Fruit fly (Drosophila melanogaster) Kc167 (cell line): Measurements from ENCODE around the gene 14-3-3epsilon.

Experiments used
- Myc ChIP-seq: fragments of >200 bp; optimal IDR thresholded peaks from 2 replicates; lab custom pipeline; 2017; ENCODE audit warnings: missing external identifiers
- Sin3A ChIP-seq: fragments of >200 bp; optimal IDR thresholded peaks from 2 replicates; lab custom pipeline; 2018; ENCODE audit warnings: missing external identifiers
- h ChIP-seq: fragments of >200 bp; optimal IDR thresholded peaks from 3 replicates; lab custom pipeline; 2018; ENCODE audit warnings: missing external identifiers
- insv ChIP-seq: fragments of >200 bp; optimal IDR thresholded peaks from 3 replicates; lab custom pipeline; 2018; ENCODE audit warnings: missing external identifiers
- psq ChIP-seq: fragments of >200 bp; optimal IDR thresholded peaks from 2 replicates; lab custom pipeline; 2017; ENCODE audit warnings: missing external identifiers
- ttk ChIP-seq: sonication (Bioruptor generic); optimal IDR thresholded peaks from 2 replicates; lab custom pipeline; 2017; ENCODE audit warnings: missing external identifiers

Gene 14-3-3epsilon

DNA sequence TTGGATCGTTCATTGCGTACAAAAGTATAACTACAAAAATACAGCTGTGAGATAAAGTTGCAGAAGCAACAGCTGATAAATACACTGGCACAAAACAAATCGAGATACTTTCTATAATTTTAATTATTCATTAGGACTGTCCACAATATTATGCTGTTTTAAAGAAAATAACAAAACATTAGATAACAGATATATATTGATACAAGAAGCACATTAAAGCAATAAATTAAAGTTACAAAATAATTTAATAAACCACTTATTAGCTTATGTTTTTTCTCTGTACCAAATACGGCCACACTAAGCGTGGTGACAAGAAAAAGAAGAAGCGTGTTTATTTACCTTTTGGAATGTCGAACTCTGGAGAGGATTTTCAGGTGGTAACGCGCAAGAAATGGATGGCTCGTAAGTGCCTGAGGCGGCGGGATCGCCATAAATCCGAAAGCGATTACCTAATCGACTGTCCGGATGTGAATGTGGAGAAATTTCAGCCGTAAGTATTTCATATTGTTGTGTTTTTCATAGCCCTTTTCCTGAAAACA lies 22.1 kb upstream of the 14-3-3epsilon start, which contains the start of the genes CG7988 and CG7183:
Gene CG7988, plus strand, starts transcription at position 316 of the 539 bp plus-strand sequence.
Gene CG7183, minus strand, starts transcription at position 489 of the 539 bp plus-strand sequence.
- no peak for TF ChIP-seq psq (lab: Kevin White, UChicago)
- no peak for TF ChIP-seq h (lab: Kevin White, UChicago)

DNA sequence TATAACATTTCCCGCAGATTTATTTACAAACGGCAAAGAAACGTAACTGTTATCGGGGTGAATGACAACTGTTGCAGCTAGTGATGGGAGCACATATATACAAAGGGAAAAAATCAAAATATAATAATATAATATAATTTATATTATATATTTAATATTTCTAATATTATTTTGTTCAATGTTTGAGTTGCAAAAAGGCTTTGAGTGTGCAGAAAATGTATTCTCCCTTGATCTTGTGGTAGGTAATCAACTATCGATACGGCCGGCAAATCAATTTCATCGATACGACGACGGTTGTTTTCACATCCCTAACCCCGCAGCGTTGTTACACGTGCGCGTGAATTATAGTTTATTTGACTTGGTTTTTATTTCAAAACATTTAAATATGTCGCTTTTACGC lies 18.9 kb upstream of the 14-3-3epsilon start, which contains the start of the genes mTerf5 and Non3:
Gene mTerf5, minus strand, starts transcription at position 249 of the 400 bp plus-strand sequence.
Gene Non3, plus strand, starts transcription at position 289 of the 400 bp plus-strand sequence.
- TF ChIP-seq h (lab: Kevin White, UChicago) (no peak), ttk (lab: Kevin White, UChicago) (no peak), Myc (lab: Kevin White, UChicago) (no peak), insv (lab: Kevin White, UChicago) (no peak), psq (lab: Kevin White, UChicago) (no peak), Sin3A (lab: Kevin White, UChicago) (no peak)

DNA sequence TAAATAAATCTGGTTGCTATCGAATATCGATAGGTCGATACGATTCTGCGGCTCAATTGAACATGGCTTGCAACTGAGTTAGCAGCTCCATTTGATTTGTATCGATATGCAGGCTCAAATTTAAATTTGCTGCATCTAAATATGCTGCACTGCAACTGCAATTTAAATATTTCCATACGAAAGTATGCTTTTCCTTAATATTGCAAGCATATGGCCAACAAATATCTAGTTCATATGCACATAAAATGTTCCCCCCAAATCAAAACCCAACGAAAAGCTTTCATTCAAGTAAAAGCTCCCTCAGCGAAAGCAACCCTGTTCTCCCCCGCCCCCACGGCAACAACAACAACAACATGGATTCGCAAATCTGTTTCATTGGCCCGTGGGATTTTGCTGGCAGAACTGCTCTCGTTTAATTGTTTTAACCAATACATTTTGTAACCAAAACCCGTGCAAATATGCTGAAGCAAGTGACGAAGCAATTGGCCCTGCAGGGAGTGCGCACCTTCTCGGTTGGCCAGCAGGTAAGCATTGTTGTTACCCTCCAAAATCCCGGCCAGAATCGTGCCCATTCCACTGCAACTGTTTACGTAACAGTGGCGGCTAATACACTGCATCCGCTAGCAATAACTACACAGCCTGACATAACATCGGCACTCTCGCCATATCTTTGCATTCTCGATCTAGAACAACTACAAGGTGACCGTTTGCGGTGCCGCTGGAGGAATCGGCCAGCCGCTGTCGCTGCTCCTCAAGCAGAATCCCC lies 16.1 kb upstream of the 14-3-3epsilon start, which contains the start of the genes CG7168 and Mdh2:
Gene CG7168, minus strand, starts transcription at position 40 of the 766 bp plus-strand sequence.
Gene Mdh2, plus strand, starts transcription at position 354 of the 766 bp plus-strand sequence.
- no peak for TF ChIP-seq h (lab: Kevin White, UChicago)
- no peak for TF ChIP-seq psq (lab: Kevin White, UChicago)
- no peak for TF ChIP-seq insv (lab: Kevin White, UChicago)
- TF ChIP-seq Sin3A (lab: Kevin White, UChicago) = no peak
- TF ChIP-seq ttk (lab: Kevin White, UChicago) = no peak
- no peak for TF ChIP-seq Myc (lab: Kevin White, UChicago)

DNA sequence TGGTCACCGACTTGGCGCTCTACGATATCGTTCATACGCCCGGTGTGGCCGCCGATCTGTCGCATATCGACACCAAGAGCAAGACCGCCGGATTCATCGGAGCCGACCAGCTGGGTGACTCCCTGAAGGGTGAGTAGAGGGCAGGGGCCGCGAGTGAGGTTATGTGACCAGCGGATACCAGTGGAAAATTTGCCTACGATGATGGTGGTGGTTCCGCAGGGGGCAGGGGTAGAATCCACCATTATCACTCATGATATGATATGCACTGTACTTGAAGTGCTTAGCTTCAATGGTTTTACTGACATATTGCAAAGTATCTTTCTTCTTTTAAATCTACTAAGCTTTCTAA lies 15.5 kb upstream of the 14-3-3epsilon start:
- TF ChIP-seq h (lab: Kevin White, UChicago) = no peak
- TF ChIP-seq Sin3A (lab: Kevin White, UChicago) = no peak
- no peak for TF ChIP-seq psq (lab: Kevin White, UChicago)
- TF ChIP-seq Myc (lab: Kevin White, UChicago) = no peak
- TF ChIP-seq insv (lab: Kevin White, UChicago) = no peak
- TF ChIP-seq ttk (lab: Kevin White, UChicago) = no peak

DNA sequence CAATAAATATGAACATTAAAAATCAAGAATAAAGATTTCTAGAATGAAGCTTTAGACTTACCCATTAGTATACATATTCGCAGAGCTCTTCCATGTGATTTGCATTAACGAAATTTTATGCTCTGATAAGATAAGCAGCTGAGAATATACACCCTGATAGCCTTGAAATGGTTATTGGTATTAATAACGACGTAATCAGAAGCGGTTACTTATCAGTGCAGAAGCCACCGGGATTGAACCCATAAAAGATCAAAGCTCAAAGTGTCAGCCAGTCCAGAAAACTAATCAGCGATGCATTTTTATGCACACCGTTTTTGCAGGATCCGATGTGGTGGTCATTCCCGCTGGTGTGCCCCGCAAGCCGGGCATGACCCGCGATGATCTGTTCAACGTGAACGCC lies 14.9 kb upstream of the 14-3-3epsilon start:
- TF ChIP-seq insv (lab: Kevin White, UChicago) = no peak
- TF ChIP-seq Myc (lab: Kevin White, UChicago) = no peak
- TF ChIP-seq h (lab: Kevin White, UChicago) = no peak
- no peak for TF ChIP-seq Sin3A (lab: Kevin White, UChicago)
- TF ChIP-seq psq (lab: Kevin White, UChicago) = no peak
- TF ChIP-seq ttk (lab: Kevin White, UChicago) = no peak

DNA sequence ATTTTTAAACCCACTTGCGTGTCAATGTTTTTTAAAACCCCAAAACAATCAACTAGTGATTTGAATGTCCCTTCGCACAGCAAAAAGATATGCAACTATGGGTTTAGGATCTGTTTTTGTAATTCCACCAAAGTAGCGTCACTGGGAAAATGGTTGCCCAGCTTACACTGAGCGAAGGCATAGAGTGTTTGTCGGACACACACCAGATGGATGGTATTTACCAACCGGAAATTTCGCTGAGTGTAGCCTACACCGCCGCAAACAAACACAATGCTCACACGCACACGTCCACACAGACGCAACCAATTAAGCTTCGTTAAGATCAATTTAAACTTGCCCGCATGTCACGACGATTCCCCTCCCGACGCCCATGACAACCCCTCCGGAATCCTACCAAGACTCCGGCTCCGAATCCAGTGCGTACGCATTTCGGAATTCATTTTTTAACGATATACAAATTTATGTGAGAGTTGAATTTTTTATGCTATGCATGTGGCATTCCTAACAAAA lies 13.6 kb upstream of the 14-3-3epsilon start:
- TF ChIP-seq Sin3A (lab: Kevin White, UChicago) = no peak
- TF ChIP-seq h (lab: Kevin White, UChicago) = no peak
- no peak for TF ChIP-seq psq (lab: Kevin White, UChicago)
- no peak for TF ChIP-seq ttk (lab: Kevin White, UChicago)
- no peak for TF ChIP-seq Myc (lab: Kevin White, UChicago)
- no peak for TF ChIP-seq insv (lab: Kevin White, UChicago)

DNA sequence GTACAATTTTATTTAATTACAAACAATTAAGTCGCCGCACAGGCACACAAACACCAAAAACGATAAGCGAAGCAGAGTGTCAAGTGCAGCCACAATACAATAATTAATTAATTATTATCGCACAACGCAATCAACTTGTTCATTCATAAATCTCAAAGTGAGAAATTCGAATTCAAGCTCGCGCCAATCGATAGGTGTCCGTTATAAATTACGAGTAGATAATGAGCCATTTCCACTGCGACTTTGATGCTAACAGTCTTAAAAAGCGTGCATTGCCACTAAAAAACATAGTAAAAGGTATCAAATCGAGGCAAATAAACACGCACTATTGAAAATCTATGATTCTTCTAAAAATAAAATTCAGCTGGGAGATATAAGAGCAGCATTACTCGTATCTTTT lies 12.1 kb upstream of the 14-3-3epsilon start:
- TF ChIP-seq Sin3A (lab: Kevin White, UChicago) (no peak), Myc (lab: Kevin White, UChicago) (no peak), ttk (lab: Kevin White, UChicago) (no peak), psq (lab: Kevin White, UChicago) (no peak), h (lab: Kevin White, UChicago) (no peak), insv (lab: Kevin White, UChicago) (no peak)

DNA sequence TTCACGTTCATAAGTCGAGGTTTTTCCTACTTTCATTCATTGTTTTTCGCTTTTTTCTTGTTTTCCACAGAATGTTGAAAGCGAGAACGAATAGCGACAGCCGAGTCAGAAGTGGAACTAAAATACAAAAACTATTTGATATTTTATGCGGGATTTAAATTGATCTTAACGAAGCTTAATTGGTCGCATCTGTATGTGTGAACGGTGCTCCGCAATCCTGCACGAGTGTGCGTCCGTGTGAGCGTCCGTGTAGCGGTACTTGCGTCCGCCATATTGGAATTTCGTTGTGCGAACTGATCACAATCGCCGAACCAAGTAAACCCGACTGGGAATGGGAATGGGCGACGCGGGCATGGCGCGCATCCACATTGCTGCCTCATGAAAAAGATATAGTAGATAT lies 10.1 kb upstream of the 14-3-3epsilon start:
- no peak for TF ChIP-seq psq (lab: Kevin White, UChicago)
- TF ChIP-seq ttk (lab: Kevin White, UChicago) = no peak
- no peak for TF ChIP-seq h (lab: Kevin White, UChicago)
- TF ChIP-seq Myc (lab: Kevin White, UChicago) = no peak
- no peak for TF ChIP-seq Sin3A (lab: Kevin White, UChicago)
- no peak for TF ChIP-seq insv (lab: Kevin White, UChicago)

DNA sequence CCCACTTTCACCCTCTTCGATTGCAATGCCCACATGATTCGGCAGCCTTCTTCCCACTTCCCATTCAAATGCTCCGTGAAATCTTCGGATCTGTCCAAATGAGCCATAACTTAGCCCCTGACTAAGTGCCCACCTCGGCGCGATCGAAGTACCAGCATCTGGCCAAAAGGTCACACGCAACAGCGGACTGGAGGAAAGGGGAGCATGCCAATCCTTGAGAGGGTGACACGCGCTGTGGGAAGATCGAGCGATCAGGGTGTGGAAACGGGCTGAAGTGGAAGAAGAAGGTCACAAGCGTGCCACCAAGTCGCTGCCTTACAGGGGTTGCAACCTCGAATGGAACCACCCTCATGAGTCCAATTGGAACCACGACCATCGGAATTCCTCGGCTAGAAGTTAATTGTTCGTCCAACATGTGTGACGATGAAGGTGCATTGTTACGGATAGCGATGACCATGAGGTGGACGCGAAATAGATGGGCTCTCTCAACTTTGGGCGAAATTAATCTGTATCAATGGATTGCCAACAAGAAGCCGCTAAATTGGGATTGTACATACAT lies 7.6 kb upstream of the 14-3-3epsilon start:
- TF ChIP-seq insv (lab: Kevin White, UChicago) (no peak), Myc (lab: Kevin White, UChicago) (no peak), ttk (lab: Kevin White, UChicago) (no peak), h (lab: Kevin White, UChicago) (no peak), Sin3A (lab: Kevin White, UChicago) (no peak), psq (lab: Kevin White, UChicago) (no peak)

DNA sequence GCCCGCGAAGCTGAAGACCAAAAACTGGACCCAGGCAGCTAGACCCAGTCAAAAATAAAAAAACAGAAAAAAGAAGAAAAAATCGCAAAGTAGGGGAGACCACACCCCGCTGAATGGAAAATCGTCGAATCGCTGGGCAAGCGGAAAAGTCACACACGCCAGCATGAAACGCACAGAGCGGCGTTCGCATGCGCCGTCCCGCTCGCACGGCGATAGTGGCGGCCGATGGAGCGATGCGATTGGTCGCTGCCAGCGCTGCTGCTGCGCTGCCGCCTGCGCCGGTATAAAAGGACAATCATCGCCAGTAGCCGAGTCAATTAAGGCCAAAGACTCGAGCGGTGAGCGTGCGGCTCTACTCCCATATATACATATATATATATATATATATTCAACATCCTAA lies 6.5 kb upstream of the 14-3-3epsilon start, which contains the start of gene repo:
Gene repo, plus strand, starts transcription at position 314 of the 400 bp plus-strand sequence.
- TF ChIP-seq psq (lab: Kevin White, UChicago) (no peak), Sin3A (lab: Kevin White, UChicago) (no peak), h (lab: Kevin White, UChicago) (no peak), ttk (lab: Kevin White, UChicago) (no peak), insv (lab: Kevin White, UChicago) (no peak), Myc (lab: Kevin White, UChicago) (no peak)
